Worm (Caenorhabditis elegans) whole organism, mixed stage, embryonic: ENCODE measurements around the gene mec-17.

Source experiments
- M03D4.4 ChIP-seq: sonication (generic microtip); optimal IDR thresholded peaks from 2 replicates; lab custom pipeline; 2017; ENCODE audit warnings: mild to moderate bottlenecking, missing genetic modification characterization, missing compliant biosample characterization
- bed-3 ChIP-seq: fragments of 200-800 bp; sonication (Bioruptor generic); optimal IDR thresholded peaks from 3 replicates; lab custom pipeline; 2018; ENCODE audit warnings: mild to moderate bottlenecking, missing genetic modification characterization, moderate library complexity, missing compliant biosample characterization
- ceh-39 ChIP-seq: fragments of 150-350 bp; optimal IDR thresholded peaks from 2 replicates; lab custom pipeline; 2014; ENCODE audit warnings: missing biosample characterization, missing genetic modification characterization
- ceh-43 ChIP-seq: fragments of 200-800 bp; sonication (Bioruptor generic); optimal IDR thresholded peaks from 2 replicates; lab custom pipeline; 2018; ENCODE audit warnings: mild to moderate bottlenecking, missing genetic modification characterization, moderate library complexity, missing compliant biosample characterization
- ceh-83 ChIP-seq: fragments of 200-800 bp; sonication (Bioruptor generic); optimal IDR thresholded peaks from 2 replicates; lab custom pipeline; 2018; ENCODE audit warnings: mild to moderate bottlenecking, missing genetic modification characterization, missing compliant biosample characterization
- ces-1 ChIP-seq: fragments of 150-350 bp; optimal IDR thresholded peaks from 2 replicates; lab custom pipeline; 2014; ENCODE audit warnings: missing biosample characterization, missing genetic modification reagents, missing genetic modification characterization
- cnd-1 ChIP-seq: fragments of 200-800 bp; sonication (Bioruptor generic); optimal IDR thresholded peaks from 2 replicates; lab custom pipeline; 2018; ENCODE audit warnings: mild to moderate bottlenecking, missing genetic modification characterization, missing compliant biosample characterization
- drap-1 ChIP-seq: fragments of 200-800 bp; sonication (Bioruptor generic); optimal IDR thresholded peaks from 3 replicates; lab custom pipeline; 2018; ENCODE audit warnings: mild to moderate bottlenecking, missing genetic modification characterization, missing compliant biosample characterization
- elt-1 ChIP-seq: sonication (generic microtip); optimal IDR thresholded peaks from 2 replicates; lab custom pipeline; 2017; ENCODE audit warnings: missing genetic modification characterization, mild to moderate bottlenecking, missing compliant biosample characterization, antibody characterized with exemption, moderate library complexity, borderline replicate concordance; ENCODE audit not compliant: insufficient read depth
- elt-3 ChIP-seq: fragments of 150-350 bp; optimal IDR thresholded peaks from 2 replicates; lab custom pipeline; 2014; ENCODE audit warnings: missing biosample characterization, missing genetic modification characterization
- flh-1 ChIP-seq: fragments of 200-800 bp; sonication (Bioruptor generic); optimal IDR thresholded peaks from 2 replicates; lab custom pipeline; 2018; ENCODE audit warnings: mild to moderate bottlenecking, missing genetic modification characterization, moderate library complexity, missing compliant biosample characterization
- ham-2 ChIP-seq: fragments of 200-800 bp; sonication (Bioruptor generic); optimal IDR thresholded peaks from 2 replicates; lab custom pipeline; 2018; ENCODE audit warnings: mild to moderate bottlenecking, missing genetic modification characterization, missing compliant biosample characterization
- hlh-1 ChIP-seq: fragments of 150-350 bp; optimal IDR thresholded peaks from 2 replicates; lab custom pipeline; 2014; ENCODE audit warnings: missing biosample characterization, missing genetic modification reagents, missing genetic modification characterization
- lin-13 ChIP-seq: fragments of 150-350 bp; optimal IDR thresholded peaks from 2 replicates; lab custom pipeline; 2014; ENCODE audit warnings: missing biosample characterization, missing genetic modification characterization
- lin-32 ChIP-seq: fragments of 200-800 bp; sonication (Bioruptor generic); optimal IDR thresholded peaks from 2 replicates; lab custom pipeline; 2018; ENCODE audit warnings: mild to moderate bottlenecking, missing genetic modification characterization, missing compliant biosample characterization
- lsy-2 ChIP-seq: fragments of 150-350 bp; optimal IDR thresholded peaks from 2 replicates; lab custom pipeline; 2014; ENCODE audit warnings: missing biosample characterization, missing genetic modification characterization
- mab-5 ChIP-seq: fragments of 150-350 bp; optimal IDR thresholded peaks from 2 replicates; lab custom pipeline; 2014; ENCODE audit warnings: missing biosample characterization, missing genetic modification characterization
- mep-1 ChIP-seq: fragments of 150-350 bp; optimal IDR thresholded peaks from 2 replicates; lab custom pipeline; 2017; ENCODE audit warnings: missing biosample characterization, missing genetic modification reagents, missing genetic modification characterization, inconsistent platforms
- nhr-12 ChIP-seq: fragments of 150-350 bp; optimal IDR thresholded peaks from 2 replicates; lab custom pipeline; 2014; ENCODE audit warnings: missing biosample characterization, missing genetic modification characterization
- nhr-2 ChIP-seq: fragments of 150-350 bp; optimal IDR thresholded peaks from 2 replicates; lab custom pipeline; 2014; ENCODE audit warnings: missing biosample characterization, missing genetic modification characterization
- nhr-237 ChIP-seq: fragments of 150-350 bp; optimal IDR thresholded peaks from 2 replicates; lab custom pipeline; 2014; ENCODE audit warnings: missing biosample characterization, missing genetic modification characterization
- nhr-28 ChIP-seq: fragments of 150-350 bp; optimal IDR thresholded peaks from 2 replicates; lab custom pipeline; 2014; ENCODE audit warnings: missing biosample characterization, missing genetic modification characterization
- sem-2 ChIP-seq: fragments of 200-800 bp; sonication (Bioruptor generic); optimal IDR thresholded peaks from 2 replicates; lab custom pipeline; 2018; ENCODE audit warnings: mild to moderate bottlenecking, missing genetic modification characterization, missing compliant biosample characterization
- snpc-4 ChIP-seq: fragments of 150-350 bp; optimal IDR thresholded peaks from 2 replicates; lab custom pipeline; 2014; ENCODE audit warnings: missing biosample characterization, missing genetic modification characterization
- sptf-1 ChIP-seq: sonication (generic microtip); optimal IDR thresholded peaks from 2 replicates; lab custom pipeline; 2017; ENCODE audit warnings: mild to moderate bottlenecking, missing genetic modification characterization, moderate library complexity, missing compliant biosample characterization
- tbx-8 ChIP-seq: fragments of 200-800 bp; sonication (Bioruptor generic); optimal IDR thresholded peaks from 2 replicates; lab custom pipeline; 2018; ENCODE audit warnings: mild to moderate bottlenecking, missing genetic modification characterization, moderate library complexity, missing compliant biosample characterization
- unc-120 ChIP-seq: sonication (generic microtip); optimal IDR thresholded peaks from 2 replicates; lab custom pipeline; 2017; ENCODE audit warnings: missing genetic modification characterization, missing compliant biosample characterization; ENCODE audit not compliant: poor library complexity, severe bottlenecking
- unc-62 ChIP-seq: fragments of 150-350 bp; optimal IDR thresholded peaks from 2 replicates; lab custom pipeline; 2014; ENCODE audit warnings: missing biosample characterization, missing genetic modification reagents, missing genetic modification characterization
- zip-8 ChIP-seq: fragments of 150-350 bp; optimal IDR thresholded peaks from 2 replicates; lab custom pipeline; 2014; ENCODE audit warnings: missing biosample characterization, missing genetic modification characterization

mec-17 gene

ce11 chrIV:7977452-7977940, 9.5 kb downstream of the mec-17 start, which contains the start of gene ora-1:
ora-1 (plus strand) TSS chrIV:7977890.
- TF ChIP-seq lsy-2 (tag; lab: Kevin White, UChicago) (no peak), mab-5 (tag; lab: Kevin White, UChicago) (no peak), zip-8 (tag; lab: Kevin White, UChicago) (no peak), ces-1 (GFP tag; lab: Kevin White, UChicago) (no peak), nhr-28 (tag; lab: Kevin White, UChicago) (no peak), flh-1 (GFP tag; lab: Kevin White, UChicago) (no peak), lin-32 (GFP tag; lab: Kevin White, UChicago) (no peak), sptf-1 (tag; lab: Kevin White, UChicago) (no peak), ham-2 (GFP tag; lab: Kevin White, UChicago) (no peak)

- TF ChIP-seq cnd-1 (tag; lab: Kevin White, UChicago), result no peak
- no peak for TF ChIP-seq M03D4.4 (tag; lab: Kevin White, UChicago)
- TF ChIP-seq hlh-1, result no peak
- no peak for TF ChIP-seq ham-2 (GFP tag; lab: Kevin White, UChicago)
- TF ChIP-seq bed-3 (GFP tag; lab: Kevin White, UChicago), result no peak
- no peak for TF ChIP-seq nhr-237 (tag; lab: Kevin White, UChicago)
- no peak for TF ChIP-seq lin-32 (GFP tag; lab: Kevin White, UChicago)
- TF ChIP-seq lsy-2 (tag; lab: Kevin White, UChicago), result no peak
- no peak for TF ChIP-seq ceh-39 (tag; lab: Kevin White, UChicago)
- no peak for TF ChIP-seq mep-1
- no peak for TF ChIP-seq elt-1 (tag; lab: Kevin White, UChicago)
- no peak for TF ChIP-seq ceh-43
- no peak for TF ChIP-seq sptf-1 (tag; lab: Kevin White, UChicago)
- no peak for TF ChIP-seq lin-13 (tag; lab: Kevin White, UChicago)
- TF ChIP-seq flh-1 (GFP tag; lab: Kevin White, UChicago), result no peak
- TF ChIP-seq unc-120, result no peak
- no peak for TF ChIP-seq snpc-4 (tag; lab: Kevin White, UChicago)
- no peak for TF ChIP-seq unc-62 (GFP tag; lab: Kevin White, UChicago)
Observed at ce11 chrIV:7976210-7976609, 10.8 kb downstream of the mec-17 start, which contains the start of gene F57H12.6. F57H12.6 (minus strand) TSS chrIV:7976310.

ce11 chrIV:7967006-7967405, 20.0 kb downstream of the mec-17 start, which contains the start of gene F57H12.5:
F57H12.5 (plus strand) TSS chrIV:7967306.
- TF ChIP-seq tbx-8 (GFP tag; lab: Kevin White, UChicago) (no peak), zip-8 (tag; lab: Kevin White, UChicago) (no peak), elt-3 (tag; lab: Kevin White, UChicago) (no peak), unc-62 (GFP tag; lab: Kevin White, UChicago) (no peak), mep-1 (no peak), ceh-83 (GFP tag; lab: Kevin White, UChicago) (no peak), ces-1 (GFP tag; lab: Kevin White, UChicago) (no peak), ceh-39 (tag; lab: Kevin White, UChicago) (no peak), lsy-2 (tag; lab: Kevin White, UChicago) (no peak), nhr-2 (tag; lab: Kevin White, UChicago) (no peak), drap-1 (GFP tag; lab: Kevin White, UChicago) (no peak), snpc-4 (tag; lab: Kevin White, UChicago) (no peak), hlh-1 (no peak), ham-2 (GFP tag; lab: Kevin White, UChicago) (no peak), nhr-28 (tag; lab: Kevin White, UChicago) (no peak), sem-2 (GFP tag; lab: Kevin White, UChicago) (no peak)

- TF ChIP-seq nhr-237 (tag; lab: Kevin White, UChicago) (no peak), nhr-2 (tag; lab: Kevin White, UChicago) (no peak), hlh-1 (no peak), nhr-12 (tag; lab: Kevin White, UChicago) (no peak), unc-120 (no peak), flh-1 (GFP tag; lab: Kevin White, UChicago) (no peak)
- TF ChIP-seq, all 35 proteins: peak for 0
Observed at ce11 chrIV:7961889-7962342, 25.1 kb downstream of the mec-17 start.

ce11 chrIV:7958092-7958491, 28.9 kb downstream of the mec-17 start:
- TF ChIP-seq drap-1 (GFP tag; lab: Kevin White, UChicago) (no peak), elt-1 (tag; lab: Kevin White, UChicago) (no peak), unc-120 (no peak), unc-62 (GFP tag; lab: Kevin White, UChicago) (no peak), ceh-83 (GFP tag; lab: Kevin White, UChicago) (no peak), lin-13 (tag; lab: Kevin White, UChicago) (no peak)
- TF ChIP-seq, all 35 proteins: peak for 0
